Fruit fly (Drosophila melanogaster) whole organism, larva: ENCODE results near the gene PIG-F.

Source experiments
- noc ChIP-seq: fragments of 200-800 bp; sonication (Bioruptor generic); optimal IDR thresholded peaks from 3 replicates; lab custom pipeline; 2019; ENCODE audit warnings: missing biosample characterization, mild to moderate bottlenecking, missing genetic modification characterization, moderate library complexity

The PIG-F gene

dm6 chr3L:19605974-19606497 is 6.2 kb upstream of the PIG-F start, which contains the start of the genes lush and CG9372:
Gene lush, minus strand, starts transcription at chr3L:19606090.
Gene CG9372, plus strand, starts transcription at chr3L:19606208.
- no peak for TF ChIP-seq noc (tag; lab: Kevin White, UChicago)

DNA sequence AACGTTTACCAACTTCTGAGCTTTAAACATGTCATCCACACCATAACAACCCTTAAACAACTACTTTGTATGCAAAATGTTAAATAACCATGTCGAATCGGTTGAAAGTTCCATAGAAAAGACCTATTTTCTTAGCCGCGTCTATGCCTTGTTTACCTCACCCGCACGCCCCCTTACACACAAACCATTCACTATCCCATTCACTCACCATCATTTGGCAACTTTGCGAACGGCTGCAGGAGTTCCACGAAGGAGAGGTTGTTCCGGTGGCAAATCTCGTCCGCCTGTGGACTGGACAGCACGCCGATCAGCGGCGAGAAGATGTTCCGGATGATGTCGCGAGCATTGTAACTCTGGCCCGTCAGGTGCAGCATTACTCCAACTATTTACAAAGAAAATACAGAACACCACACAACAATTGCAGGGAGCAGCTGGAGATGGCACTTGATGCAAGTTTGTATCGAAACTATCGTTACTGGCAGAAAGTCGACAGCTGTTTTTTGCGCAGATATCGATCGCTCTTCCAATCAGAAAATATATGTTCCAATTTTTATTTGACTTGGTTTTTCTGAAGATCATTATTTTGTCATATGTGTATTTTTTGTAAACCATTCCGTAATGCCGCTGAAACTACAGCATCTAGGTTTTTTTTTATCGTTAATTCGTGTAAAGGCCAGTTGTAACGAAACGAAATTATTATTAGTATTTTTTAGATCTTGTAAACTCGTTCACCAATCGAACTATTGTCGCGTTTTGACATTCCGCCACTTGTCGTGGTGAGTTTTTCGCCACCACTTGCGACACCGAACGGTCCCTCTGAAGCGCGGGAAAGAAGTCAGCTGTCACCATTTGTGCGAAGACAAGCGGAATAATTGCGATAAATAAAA is 6.1 kb downstream of the PIG-F start, which contains the start of gene asf1:
asf1 (plus strand) TSS at position 823 of the 887 bp plus-strand sequence.
- no peak for TF ChIP-seq noc (tag; lab: Kevin White, UChicago)

dm6 chr3L:19630701-19631100 is 18.4 kb downstream of the PIG-F start:
- TF ChIP-seq noc (tag; lab: Kevin White, UChicago) = peak; percentile 81

DNA sequence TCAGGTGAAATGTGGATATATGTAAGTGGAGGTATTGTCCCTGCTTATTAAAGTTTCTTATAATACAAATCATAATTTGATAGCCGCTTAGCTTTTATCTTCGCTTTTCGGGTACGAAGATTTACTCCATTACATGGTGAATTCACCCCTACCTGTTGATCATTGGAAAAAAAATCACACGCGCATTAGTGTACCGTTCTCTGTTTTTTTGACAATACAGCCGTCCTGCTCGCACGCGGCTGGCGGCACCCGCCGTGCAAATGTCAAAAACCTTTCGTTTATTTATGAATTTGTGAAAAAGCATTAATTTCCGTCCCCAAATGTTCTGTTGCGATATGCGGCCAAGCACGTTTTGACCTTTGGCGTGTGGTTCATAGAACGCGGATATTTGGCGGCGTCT is 19.6 kb downstream of the PIG-F start:
- no peak for TF ChIP-seq noc (tag; lab: Kevin White, UChicago)

dm6 chr3L:19632766-19633632 is 20.7 kb downstream of the PIG-F start:
- peak; percentile 93 for TF ChIP-seq noc (tag; lab: Kevin White, UChicago)

DNA sequence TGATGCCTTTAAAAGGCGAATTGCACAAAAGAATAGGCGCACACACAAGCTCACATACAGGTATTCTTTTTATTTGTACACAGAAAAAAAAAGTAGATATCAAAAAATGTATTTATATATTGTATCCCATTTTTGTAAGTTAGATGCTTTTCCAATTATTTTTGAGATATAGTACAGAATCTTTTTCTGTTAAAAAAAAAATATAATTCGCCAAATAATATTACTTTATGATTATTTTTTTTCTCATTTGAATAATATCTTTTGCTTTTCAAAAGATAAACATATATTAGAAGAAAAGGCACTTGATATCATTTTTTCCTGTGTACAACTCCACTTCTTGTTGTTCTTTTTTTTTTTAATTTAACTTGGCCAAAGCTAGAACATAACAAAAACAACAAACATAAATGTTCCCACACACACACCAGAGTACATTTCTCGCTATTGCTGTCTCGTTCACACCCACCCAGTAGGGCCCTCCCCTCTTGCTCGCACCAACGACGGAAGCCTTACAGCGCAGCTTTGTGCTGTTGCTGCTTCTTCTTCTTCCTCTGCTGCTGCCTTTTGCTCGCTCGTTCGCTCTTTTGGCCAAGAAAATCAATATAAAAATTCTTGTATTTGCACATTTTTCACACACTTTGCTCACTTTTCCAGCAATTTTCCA is 22.7 kb downstream of the PIG-F start:
- TF ChIP-seq noc (tag; lab: Kevin White, UChicago) = peak; percentile 78

DNA sequence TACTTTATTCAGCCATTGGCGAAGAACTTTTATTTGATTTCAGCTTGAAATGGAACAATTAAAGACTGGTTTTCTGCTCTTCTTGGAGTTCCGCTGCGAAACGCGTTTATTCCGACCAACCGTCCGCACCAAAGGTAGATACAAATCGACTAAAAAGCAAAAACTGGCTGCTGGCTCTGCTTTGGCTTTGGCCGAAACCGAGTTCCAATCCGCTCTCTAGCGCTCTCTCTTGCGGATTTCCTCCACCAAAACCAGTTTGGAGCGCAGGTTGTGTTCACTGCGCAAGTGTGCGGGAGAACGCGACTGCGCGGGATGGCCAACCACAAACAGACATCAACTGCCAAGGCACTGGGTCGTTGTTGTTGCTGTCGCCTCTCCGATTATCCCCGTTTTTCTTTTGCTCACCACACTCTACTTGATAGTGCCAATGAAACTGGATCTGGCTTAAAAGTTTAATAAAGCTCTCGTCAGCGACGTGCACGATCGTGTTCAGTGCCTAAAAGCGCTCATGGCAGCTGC is 23.3 kb downstream of the PIG-F start, which contains the start of gene wnd:
wnd (minus strand) TSS at position 306 of the 519 bp plus-strand sequence.
- TF ChIP-seq noc (tag; lab: Kevin White, UChicago) = no peak

- no peak for TF ChIP-seq noc (tag; lab: Kevin White, UChicago)
Observed at dm6 chr3L:19636821-19637460, 24.7 kb downstream of the PIG-F start.

- TF ChIP-seq noc (tag; lab: Kevin White, UChicago) = no peak
Observed at dm6 chr3L:19642448-19643020, 30.3 kb downstream of the PIG-F start, which contains the start of gene Rnf146. Gene Rnf146, minus strand, starts transcription at chr3L:19642816.

DNA sequence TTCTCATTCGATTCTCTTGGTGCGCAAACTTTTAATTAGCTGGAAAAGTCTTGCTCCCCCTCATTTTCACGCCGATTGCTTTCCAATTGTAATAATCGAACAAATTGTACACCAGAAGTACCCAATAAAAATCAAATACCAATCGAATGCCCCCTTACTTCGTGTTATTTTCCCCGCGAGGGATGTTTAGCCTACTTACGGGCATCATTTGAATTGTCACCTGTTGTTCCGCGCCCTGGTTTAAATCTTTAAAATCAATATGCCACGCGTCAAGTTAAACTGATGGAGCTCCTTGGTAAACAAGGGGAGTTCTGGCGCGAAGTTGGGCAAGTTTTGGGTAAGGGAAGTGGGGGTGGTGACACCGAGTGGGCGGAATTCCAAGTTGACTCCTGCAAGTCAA is 34.0 kb downstream of the PIG-F start:
- no peak for TF ChIP-seq noc (tag; lab: Kevin White, UChicago)

dm6 chr3L:19648648-19649047 is 36.4 kb downstream of the PIG-F start:
- peak; percentile 91 for TF ChIP-seq noc (tag; lab: Kevin White, UChicago)

DNA sequence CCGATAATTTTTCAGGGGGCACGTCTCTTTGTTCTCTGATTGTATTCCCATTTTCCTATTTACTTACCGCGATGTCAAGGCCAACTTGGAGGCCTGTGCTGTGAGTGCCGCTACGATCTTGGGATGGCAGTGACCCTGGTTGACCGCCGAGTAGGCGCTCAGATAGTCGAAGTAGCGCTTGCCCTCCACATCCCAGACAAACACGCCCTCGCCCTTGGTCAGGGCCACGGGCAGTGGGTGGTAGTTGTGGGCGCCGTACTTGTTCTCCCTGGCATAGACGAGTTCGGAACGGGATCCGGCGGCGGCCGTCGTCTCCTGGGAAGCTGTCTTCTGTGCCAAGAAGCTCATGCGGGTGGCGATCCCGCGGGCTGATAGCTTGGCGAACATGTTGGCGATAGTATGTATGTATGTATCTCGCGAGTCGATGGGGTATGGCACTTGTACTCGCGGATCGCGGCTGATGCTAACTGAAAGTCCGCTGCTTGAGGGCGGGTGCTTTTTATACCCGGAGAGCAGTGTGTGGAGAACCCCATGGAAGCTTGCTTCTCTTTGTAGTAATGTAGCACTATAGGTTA is 37.2 kb downstream of the PIG-F start, which contains the start of gene Oat:
Oat (minus strand) TSS at position 478 of the 575 bp plus-strand sequence.
- TF ChIP-seq noc (tag; lab: Kevin White, UChicago) = no peak

- no peak for TF ChIP-seq noc (tag; lab: Kevin White, UChicago)
Observed at dm6 chr3L:19650121-19650520, 37.9 kb downstream of the PIG-F start.
